Fruit fly (Drosophila melanogaster) whole organism, wandering third instar larva: ENCODE measurements around the gene CG31077.

Experiments used
- Abd-B ChIP-seq: fragments of >200 bp; optimal IDR thresholded peaks from 2 replicates; lab custom pipeline; 2017; ENCODE audit warnings: missing biosample characterization, missing genetic modification characterization
- Dfd ChIP-seq: fragments of >200 bp; optimal IDR thresholded peaks from 2 replicates; lab custom pipeline; 2017; ENCODE audit warnings: missing biosample characterization, missing genetic modification characterization
- Dif ChIP-seq: fragments of 200-275, 200-300 bp; sonication (Bioruptor generic); optimal IDR thresholded peaks from 2 replicates; lab custom pipeline; 2018; ENCODE audit warnings: missing biosample characterization, missing genetic modification characterization; ENCODE audit not compliant: partially characterized antibody
- GATAd ChIP-seq: sonication (Bioruptor generic); optimal IDR thresholded peaks from 2 replicates; lab custom pipeline; 2016; ENCODE audit warnings: missing biosample characterization, missing genetic modification characterization
- HLH106 ChIP-seq: fragments of 200-800 bp; optimal IDR thresholded peaks from 3 replicates; lab custom pipeline; 2019; ENCODE audit warnings: missing biosample characterization, mild to moderate bottlenecking, missing genetic modification characterization, moderate library complexity
- Hnf4 ChIP-seq: fragments of 200-800 bp; sonication (Bioruptor generic); optimal IDR thresholded peaks from 2 replicates; lab custom pipeline; 2016; ENCODE audit warnings: missing biosample characterization, mild to moderate bottlenecking, missing genetic modification characterization
- Hr83 ChIP-seq: fragments of 200-300 bp; sonication (Bioruptor generic); optimal IDR thresholded peaks from 2 replicates; lab custom pipeline; 2016; ENCODE audit warnings: missing biosample characterization, mild to moderate bottlenecking, missing genetic modification characterization, moderate library complexity; ENCODE audit not compliant: poor library complexity, severe bottlenecking
- Jra ChIP-seq: sonication (Bioruptor generic); optimal IDR thresholded peaks from 2 replicates; lab custom pipeline; 2016; ENCODE audit warnings: missing biosample characterization, missing genetic modification characterization
- Sp1 ChIP-seq: fragments of 200-800 bp; sonication (Bioruptor generic); optimal IDR thresholded peaks from 3 replicates; lab custom pipeline; 2019; ENCODE audit warnings: missing biosample characterization, mild to moderate bottlenecking, missing genetic modification characterization, moderate library complexity
- dmrt93B ChIP-seq: fragments of 200-800 bp; sonication (Bioruptor generic); optimal IDR thresholded peaks from 2 replicates; lab custom pipeline; 2018; ENCODE audit warnings: missing biosample characterization, mild to moderate bottlenecking, missing genetic modification characterization
- foxo ChIP-seq, 2 experiments: fragments of 200-800 bp; sonication (Bioruptor generic); optimal IDR thresholded peaks; 2 replicates in 1 of 2; 3 replicates in 1 of 2; lab custom pipeline; 2016 to 2017; ENCODE audit warnings: missing biosample characterization in 2 of 2, missing genetic modification characterization in 2 of 2
- lola ChIP-seq: fragments of >200 bp; optimal IDR thresholded peaks from 2 replicates; lab custom pipeline; 2017; ENCODE audit warnings: missing biosample characterization, missing genetic modification characterization
- pan ChIP-seq: fragments of >200 bp; optimal IDR thresholded peaks from 2 replicates; lab custom pipeline; 2017
- psq ChIP-seq: fragments of 200-800 bp; sonication (Bioruptor generic); optimal IDR thresholded peaks from 3 replicates; lab custom pipeline; 2017; ENCODE audit warnings: missing biosample characterization, mild to moderate bottlenecking, missing genetic modification characterization, moderate library complexity
- sage ChIP-seq: fragments of 200-800 bp; sonication (Bioruptor generic); optimal IDR thresholded peaks from 2 replicates; lab custom pipeline; 2016; ENCODE audit warnings: missing biosample characterization, mild to moderate bottlenecking, missing genetic modification characterization
- tai ChIP-seq: sonication (Bioruptor generic); optimal IDR thresholded peaks from 2 replicates; lab custom pipeline; 2016; ENCODE audit warnings: missing biosample characterization, missing genetic modification characterization

Gene CG31077

DNA sequence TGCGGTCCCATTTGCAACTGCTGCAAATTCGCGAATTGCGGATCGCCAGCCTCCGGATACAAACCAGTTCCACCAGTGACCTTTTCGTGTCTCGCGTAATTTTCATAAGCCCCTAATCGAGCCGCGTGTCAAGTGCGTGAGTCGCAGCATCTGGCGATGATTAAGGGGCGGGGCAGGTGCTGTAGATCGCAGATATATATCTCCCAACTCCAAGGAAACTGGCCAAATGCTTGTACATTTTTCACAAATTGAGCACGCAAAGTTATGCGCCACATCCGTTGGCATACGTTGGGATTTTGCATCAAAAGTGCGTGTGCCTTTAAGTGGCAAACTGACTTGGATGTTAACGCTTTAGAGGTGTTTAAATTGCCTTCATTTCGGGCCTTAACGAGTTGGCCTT lies 40.5 kb downstream of the CG31077 start:
- TF ChIP-seq psq (GFP tag; lab: Kevin White, UChicago), result no peak
- no peak for TF ChIP-seq Hr83 (GFP tag; lab: Kevin White, UChicago)
- TF ChIP-seq dmrt93B (GFP tag; lab: Kevin White, UChicago), result no peak
- no peak for TF ChIP-seq Dif (GFP tag; lab: Kevin White, UChicago)

DNA sequence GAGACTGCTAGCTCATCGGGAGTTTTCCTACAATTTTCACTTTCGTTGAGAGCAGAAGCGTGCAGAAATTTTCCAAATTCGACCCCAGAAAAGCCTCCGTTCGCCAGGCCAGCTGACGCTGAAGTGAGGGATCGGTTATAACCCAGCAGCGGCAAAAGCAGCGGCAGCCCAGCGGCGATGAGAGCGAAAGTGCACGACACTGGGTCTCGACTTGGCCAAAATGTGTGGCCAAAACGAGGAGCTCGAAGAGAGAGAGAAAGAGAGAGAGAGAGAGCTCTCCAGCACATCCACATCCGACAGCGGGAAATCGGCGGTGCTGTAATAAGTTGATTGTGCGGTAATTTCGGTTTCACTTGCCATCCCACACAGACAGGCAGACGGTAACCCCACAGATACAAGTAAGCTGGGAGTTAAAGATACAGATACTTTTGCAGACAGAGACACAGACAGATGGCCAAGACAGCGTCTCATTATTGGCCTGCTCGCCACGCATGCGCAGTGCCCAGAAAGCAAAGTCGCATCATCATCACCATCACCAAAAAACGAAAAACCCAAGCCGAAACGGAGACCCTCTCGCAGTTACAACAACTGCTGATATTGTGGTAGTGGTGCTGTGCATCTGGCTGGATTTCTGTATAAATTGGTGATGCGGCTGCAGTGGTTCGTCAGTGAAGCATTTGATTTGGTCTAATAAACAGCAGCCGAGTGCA lies 49.2 kb downstream of the CG31077 start, which contains the start of gene TwdlT:
Gene TwdlT, plus strand, starts transcription at position 660 of the 710 bp plus-strand sequence.
- TF ChIP-seq foxo (GFP tag; optimal IDR thresholded peaks at IDR 0.05; lab: Kevin White, UChicago) (no peak), pan (lab: Kevin White, UChicago) (no peak), Dif (GFP tag; lab: Kevin White, UChicago) (no peak), Jra (GFP tag; lab: Kevin White, UChicago) (no peak), Sp1 (GFP tag; lab: Kevin White, UChicago) (no peak), GATAd (GFP tag; lab: Kevin White, UChicago) (no peak), tai (GFP tag; lab: Kevin White, UChicago) (no peak), HLH106 (no peak)
- TF ChIP-seq, all 38 proteins: peak for 0

DNA sequence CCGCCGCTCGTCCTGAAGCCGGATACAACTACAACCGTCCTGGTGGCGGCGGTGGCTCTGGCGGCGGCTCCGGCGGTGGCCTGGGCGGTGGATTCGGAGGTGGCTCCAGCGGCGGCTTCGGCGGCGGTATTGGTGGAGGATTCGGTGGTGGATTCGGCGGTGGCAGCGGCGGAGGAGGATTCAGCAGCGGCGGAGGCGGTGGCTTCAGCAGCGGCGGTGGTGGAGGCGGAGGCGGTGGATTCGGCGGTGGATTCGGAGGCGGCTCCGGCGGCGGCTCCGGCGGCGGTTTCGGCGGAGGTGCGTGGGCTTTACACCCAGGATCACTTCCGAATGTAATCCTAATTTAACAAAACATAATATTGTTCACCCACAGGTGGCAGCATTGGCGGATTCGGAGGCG lies 50.0 kb downstream of the CG31077 start:
- TF ChIP-seq Hnf4 (GFP tag; lab: Kevin White, UChicago) (no peak), lola (GFP tag; lab: Kevin White, UChicago) (no peak), sage (no peak), tai (GFP tag; lab: Kevin White, UChicago) (no peak), Dfd (GFP tag; lab: Kevin White, UChicago) (peak; percentile 96), Abd-B (no peak)
